Worm (Caenorhabditis elegans): ENCODE measurements around the gene srt-56.

ce11 chrV:3146932-3147331 is 25.3 kb upstream of the srt-56 start, which contains the start of gene srab-11:
- TF ChIP-seq aly-1 (tag; optimal IDR thresholded peaks at IDR 0.05) (no peak), sea-1 (GFP tag; conservative IDR thresholded peaks at IDR 0.05) (no peak), tra-4 (tag; optimal IDR thresholded peaks at IDR 0.05) (no peak), pes-1 (GFP tag; IDR thresholded peaks at IDR 0.05) (no peak), ama-1 (optimal IDR thresholded peaks at IDR 0.05) (no peak), ceh-36 (tag; optimal IDR thresholded peaks at IDR 0.05) (no peak), ets-7 (tag; optimal IDR thresholded peaks at IDR 0.05) (no peak)
